Fruit fly (Drosophila melanogaster): ENCODE measurements around the gene CG10657.

The CG10657 gene

dm6 chr3L:12503865-12504650 is 7.0 kb upstream of the CG10657 start, which contains the start of the genes CG10646 and vih (continued):
- TF ChIP-seq fd3F (GFP tag; optimal IDR thresholded peaks at IDR 0.05): no peak
- no peak for TF ChIP-seq kni (GFP tag; optimal IDR thresholded peaks at IDR 0.05)
- TF ChIP-seq CG7372 (GFP tag; IDR thresholded peaks at IDR 0.05): no peak
- no peak for TF ChIP-seq maf-S (GFP tag; optimal IDR thresholded peaks at IDR 0.05)
- no peak for TF ChIP-seq ssp (GFP tag; IDR thresholded peaks at IDR 0.05)
- peak; percentile 88 for TF ChIP-seq Ets97D (GFP tag; optimal IDR thresholded peaks at IDR 0.05)
- TF ChIP-seq CG11560 (tag; IDR thresholded peaks at IDR 0.05): no peak
- peak; percentile 13 for TF ChIP-seq kay (GFP tag; optimal IDR thresholded peaks at IDR 0.05)
- TF ChIP-seq CG1602 (GFP tag; optimal IDR thresholded peaks at IDR 0.05): peak; percentile 48
- TF ChIP-seq gt (GFP tag; IDR thresholded peaks at IDR 0.05): no peak
- TF ChIP-seq CG9797 (GFP tag; optimal IDR thresholded peaks at IDR 0.05): peak; percentile 81
- no peak for TF ChIP-seq abd-A (tag; optimal IDR thresholded peaks at IDR 0.05)
- 0 out of 2 replicates have a peak, but pooled peaks have one; percentile 7 for TF ChIP-seq Xrp1 (GFP tag; IDR thresholded peaks at IDR 0.05)
- TF ChIP-seq HHEX (GFP tag; optimal IDR thresholded peaks at IDR 0.05): peak; percentile 58
- peak; percentile 61 for TF ChIP-seq CG13424 (tag; optimal IDR thresholded peaks at IDR 0.05)
- TF ChIP-seq CG4282 (GFP tag; optimal IDR thresholded peaks at IDR 0.05): no peak
- TF ChIP-seq B-H2 (GFP tag; optimal IDR thresholded peaks at IDR 0.05): peak; percentile 39
- TF ChIP-seq Pdp1 (GFP tag; optimal IDR thresholded peaks at IDR 0.05): peak in 1 of 2 experiments; percentile 28
- no peak; the same call in 1 of the 2 replicates for TF ChIP-seq amos (GFP tag; IDR thresholded peaks at IDR 0.05; ENCODE audit: partially characterized antibody)
- TF ChIP-seq danr (GFP tag; IDR thresholded peaks at IDR 0.05): no peak
- TF ChIP-seq Ada2b (GFP tag; IDR thresholded peaks at IDR 0.05): 0 out of 2 replicates have a peak, but pooled peaks have one; percentile 18
- TF ChIP-seq phol (tag; optimal IDR thresholded peaks at IDR 0.05): peak; percentile 90
- TF ChIP-seq Hr3 (GFP tag; optimal IDR thresholded peaks at IDR 0.05): peak; percentile 62
- TF ChIP-seq CG4707 (GFP tag; optimal IDR thresholded peaks at IDR 0.05): no peak
- TF ChIP-seq CG15073 (GFP tag; optimal IDR thresholded peaks at IDR 0.05): no peak
- TF ChIP-seq CG4424 (GFP tag; optimal IDR thresholded peaks at IDR 0.05): peak; percentile 51
- TF ChIP-seq CG31441 (GFP tag; IDR thresholded peaks at IDR 0.05): peak; percentile 63
- peak; percentile 7 for TF ChIP-seq CG12942 (GFP tag; optimal IDR thresholded peaks at IDR 0.05)
- TF ChIP-seq NfI (GFP tag; optimal IDR thresholded peaks at IDR 0.05): peak; percentile 60
- TF ChIP-seq Eip74EF (GFP tag; optimal IDR thresholded peaks at IDR 0.05): peak in 1 of 2 experiments; percentile 0
- peak; percentile 20 for TF ChIP-seq CG33213 (GFP tag; optimal IDR thresholded peaks at IDR 0.05)
- peak; percentile 35 for TF ChIP-seq D19A (tag; optimal IDR thresholded peaks at IDR 0.05)
- no peak for TF ChIP-seq CG6654 (GFP tag; optimal IDR thresholded peaks at IDR 0.05)
- peak; percentile 68 for TF ChIP-seq sqz (GFP tag; optimal IDR thresholded peaks at IDR 0.05)
- peak; percentile 26 for TF ChIP-seq CG8388 (GFP tag; optimal IDR thresholded peaks at IDR 0.05)
- no peak for TF ChIP-seq CG3726 (GFP tag; IDR thresholded peaks at IDR 0.05)
- TF ChIP-seq CG17361 (GFP tag; IDR thresholded peaks at IDR 0.05): peak; percentile 73
- TF ChIP-seq ind (GFP tag; optimal IDR thresholded peaks at IDR 0.05): peak; percentile 59
- TF ChIP-seq NC2α (GFP tag; optimal IDR thresholded peaks at IDR 0.05): no peak
- peak; percentile 17; the same call in 1 of the 2 replicates for TF ChIP-seq Bgb (GFP tag; IDR thresholded peaks at IDR 0.05; ENCODE audit: partially characterized antibody)
- no peak for TF ChIP-seq dysf (GFP tag; IDR thresholded peaks at IDR 0.05)
- TF ChIP-seq CG12104 (GFP tag; optimal IDR thresholded peaks at IDR 0.05): peak; percentile 42
- peak; percentile 4 for TF ChIP-seq tap (tag; optimal IDR thresholded peaks at IDR 0.05)
- TF ChIP-seq lmd (GFP tag; IDR thresholded peaks at IDR 0.05): no peak
- TF ChIP-seq pros (GFP tag; optimal IDR thresholded peaks at IDR 0.05): no peak
- no peak for TF ChIP-seq Nf-YA (GFP tag; IDR thresholded peaks at IDR 0.05)
- peak; percentile 60 for TF ChIP-seq Dref (GFP tag; IDR thresholded peaks at IDR 0.05)
- no peak for TF ChIP-seq CG6272 (GFP tag; IDR thresholded peaks at IDR 0.05)
- peak; percentile 61; the same call in 1 of the 2 replicates for TF ChIP-seq CG32767 (GFP tag; IDR thresholded peaks at IDR 0.05)

Data from whole organism, embryonic.